Worm (Caenorhabditis elegans): ENCODE results near the gene spe-41.
"Not testable (repeated sequence)": the region's sequence is repeated elsewhere in the genome, so short reads cannot be mapped to it uniquely, and the experiment has no call there.

The spe-41 gene

ce11 chrIII:3454045-3454444 is 10.0 kb upstream of the spe-41 start, which contains the start of gene C34C12.1:
C34C12.1 (plus strand) TSS chrIII:3454345.
- TF ChIP-seq snpc-4, nhr-12, sptf-1 (tag; optimal IDR thresholded peaks at IDR 0.05): not testable (repeated sequence)

DNA sequence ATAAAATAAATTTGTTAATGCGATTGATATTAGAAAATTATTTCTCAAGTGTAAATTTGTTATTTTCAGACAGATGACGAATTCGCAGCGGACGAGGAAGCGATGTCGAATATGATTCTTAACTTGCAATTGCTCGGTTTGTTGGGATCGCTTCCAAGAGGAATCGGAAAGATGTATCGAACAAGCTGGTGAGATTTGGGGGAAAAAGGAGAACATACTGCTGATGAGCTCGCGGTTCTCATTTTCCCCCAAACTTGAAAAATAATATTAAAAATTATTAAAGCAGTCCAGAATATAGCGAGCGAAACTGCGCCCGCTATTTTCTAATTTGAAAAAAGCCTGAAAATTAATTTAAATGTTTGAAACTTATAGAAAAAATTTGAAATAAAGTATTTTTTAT is 9.5 kb upstream of the spe-41 start, which contains the start of gene C34C12.2:
Gene C34C12.2 (plus strand): TSS at position 301 of the 400 bp plus-strand sequence.
- not testable (repeated sequence) for TF ChIP-seq mep-1 (tag; optimal IDR thresholded peaks at IDR 0.05); hlh-1 (tag; optimal IDR thresholded peaks at IDR 0.05); unc-120 (tag; optimal IDR thresholded peaks at IDR 0.05; ENCODE audit: poor library complexity, severe bottlenecking)

DNA sequence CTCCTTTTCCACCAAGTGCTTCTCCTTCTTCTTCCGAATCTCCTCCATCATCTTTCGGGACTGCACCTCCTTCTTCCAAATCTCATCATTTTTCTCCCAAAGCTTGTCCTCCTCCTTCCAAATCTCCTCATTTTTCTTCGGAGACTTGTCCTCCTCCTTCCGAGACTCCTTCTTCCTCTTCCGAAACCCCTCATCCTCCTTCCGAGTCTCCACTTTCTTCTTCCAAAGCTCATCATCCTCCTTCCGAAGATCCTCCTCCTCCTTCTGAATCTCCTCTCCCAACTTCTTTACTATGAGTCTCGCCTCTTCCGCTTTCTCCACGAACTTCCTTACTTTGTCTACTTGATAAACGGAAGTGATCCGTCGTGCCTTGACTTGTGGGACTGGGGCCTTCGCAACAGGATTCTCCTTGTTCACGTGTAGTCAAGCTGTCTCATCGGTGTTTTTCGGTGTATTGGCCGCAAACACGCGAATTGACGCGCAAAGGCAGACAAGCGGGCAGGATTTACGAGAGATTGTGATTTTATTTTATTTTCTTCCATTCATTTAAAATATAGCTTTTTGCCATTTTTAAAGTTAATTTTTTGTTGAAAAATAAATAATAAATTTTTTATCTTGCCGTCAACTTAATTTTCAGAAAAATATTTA is 8.7 kb upstream of the spe-41 start, which contains the start of the genes K01A11.3 and C34C12.12:
Gene K01A11.3 (minus strand): TSS at position 51 of the 648 bp plus-strand sequence.
Gene C34C12.12 (plus strand): TSS at position 632 of the 648 bp plus-strand sequence.
- TF ChIP-seq sptf-1 (tag; optimal IDR thresholded peaks at IDR 0.05) (no peak), zip-8 (tag; optimal IDR thresholded peaks at IDR 0.05) (no peak), mep-1 (tag; optimal IDR thresholded peaks at IDR 0.05) (no peak), cnd-1 (tag; optimal IDR thresholded peaks at IDR 0.05) (no peak), nhr-2 (tag; optimal IDR thresholded peaks at IDR 0.05) (no peak), nhr-12 (tag; optimal IDR thresholded peaks at IDR 0.05) (no peak), ceh-43 (GFP tag; optimal IDR thresholded peaks at IDR 0.05) (no peak), mab-5 (tag; optimal IDR thresholded peaks at IDR 0.05) (no peak), nhr-28 (tag; optimal IDR thresholded peaks at IDR 0.05) (no peak), lin-32 (GFP tag; optimal IDR thresholded peaks at IDR 0.05) (no peak), sem-2 (GFP tag; optimal IDR thresholded peaks at IDR 0.05) (no peak), tbx-8 (GFP tag; optimal IDR thresholded peaks at IDR 0.05) (no peak), unc-62 (GFP tag; optimal IDR thresholded peaks at IDR 0.05) (no peak)

- TF ChIP-seq nhr-28 (tag; optimal IDR thresholded peaks at IDR 0.05) (no peak), nhr-12 (tag; optimal IDR thresholded peaks at IDR 0.05) (no peak)
Observed at ce11 chrIII:3437139-3437538, 6.9 kb downstream of the spe-41 start.

ce11 chrIII:3435152-3435551 is 8.9 kb downstream of the spe-41 start:
- no peak for TF ChIP-seq drap-1 (GFP tag; optimal IDR thresholded peaks at IDR 0.05)
- no peak for TF ChIP-seq tbx-8 (GFP tag; optimal IDR thresholded peaks at IDR 0.05)
- no peak for TF ChIP-seq blmp-1 (tag; optimal IDR thresholded peaks at IDR 0.05)
- no peak for TF ChIP-seq hlh-1 (tag; optimal IDR thresholded peaks at IDR 0.05)
- TF ChIP-seq ceh-43 (GFP tag; optimal IDR thresholded peaks at IDR 0.05) = no peak

DNA sequence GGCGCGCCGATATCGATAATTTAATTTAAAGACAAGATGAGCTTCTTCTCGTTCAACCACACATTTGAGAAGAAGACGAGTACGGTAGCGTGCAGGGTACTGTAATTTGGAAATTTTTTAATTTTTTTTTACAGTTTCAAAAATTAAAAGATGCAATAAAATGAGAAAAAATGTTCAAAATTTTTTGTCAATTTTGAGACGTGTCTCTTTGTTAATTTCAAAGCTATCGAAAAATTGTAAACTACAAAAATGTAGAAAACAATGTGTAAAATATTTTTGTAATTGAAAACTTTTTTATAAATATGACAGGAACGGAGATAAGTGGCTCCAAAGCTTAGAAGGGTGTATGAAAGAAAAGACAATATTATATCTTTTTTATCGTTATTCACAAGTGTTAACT is 12.6 kb downstream of the spe-41 start, which contains the start of gene K01A11.1:
Gene K01A11.1 (minus strand): TSS at position 101 of the 400 bp plus-strand sequence.
- no peak for TF ChIP-seq mls-2 (tag; optimal IDR thresholded peaks at IDR 0.05)
- no peak for TF ChIP-seq sem-2 (GFP tag; optimal IDR thresholded peaks at IDR 0.05)
- no peak for TF ChIP-seq cnd-1 (tag; optimal IDR thresholded peaks at IDR 0.05)
- TF ChIP-seq lin-13 (tag; optimal IDR thresholded peaks at IDR 0.05) = no peak
- no peak for TF ChIP-seq ces-1 (GFP tag; optimal IDR thresholded peaks at IDR 0.05)
- no peak for TF ChIP-seq ceh-83 (GFP tag; optimal IDR thresholded peaks at IDR 0.05)
- no peak for TF ChIP-seq nhr-237 (tag; optimal IDR thresholded peaks at IDR 0.05)
- TF ChIP-seq mep-1 (tag; optimal IDR thresholded peaks at IDR 0.05) = no peak
- no peak for TF ChIP-seq blmp-1 (tag; optimal IDR thresholded peaks at IDR 0.05)

ce11 chrIII:3430667-3431066 is 13.3 kb downstream of the spe-41 start:
- TF ChIP-seq ceh-43 (GFP tag; optimal IDR thresholded peaks at IDR 0.05) (no peak), ceh-39 (tag; optimal IDR thresholded peaks at IDR 0.05) (no peak), unc-120 (tag; optimal IDR thresholded peaks at IDR 0.05; ENCODE audit: poor library complexity, severe bottlenecking) (no peak), hlh-1 (tag; optimal IDR thresholded peaks at IDR 0.05) (no peak)

DNA sequence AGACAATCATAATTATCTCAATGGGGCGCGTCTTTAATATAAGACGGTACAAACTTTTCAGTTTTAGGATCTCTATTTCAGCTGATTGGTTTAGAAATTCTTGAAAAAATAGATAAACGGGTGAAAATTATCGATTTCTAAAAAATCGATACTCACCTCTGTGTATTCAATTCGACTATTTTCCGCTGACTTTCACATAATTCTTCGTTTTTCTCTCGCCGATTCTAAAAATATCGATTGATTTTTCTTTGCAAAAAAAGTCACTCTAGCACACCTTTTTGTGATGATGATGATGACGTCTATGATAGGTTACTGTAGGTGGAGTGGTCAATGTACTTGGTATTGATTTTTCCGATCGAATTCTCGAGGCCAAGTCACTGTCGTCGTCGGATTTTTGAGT is 14.2 kb downstream of the spe-41 start:
- TF ChIP-seq snpc-4 (tag; optimal IDR thresholded peaks at IDR 0.05) = no peak
- no peak for TF ChIP-seq mab-5 (tag; optimal IDR thresholded peaks at IDR 0.05)
